Worm (Caenorhabditis elegans): ENCODE results near the gene srd-7.

Gene srd-7

DNA sequence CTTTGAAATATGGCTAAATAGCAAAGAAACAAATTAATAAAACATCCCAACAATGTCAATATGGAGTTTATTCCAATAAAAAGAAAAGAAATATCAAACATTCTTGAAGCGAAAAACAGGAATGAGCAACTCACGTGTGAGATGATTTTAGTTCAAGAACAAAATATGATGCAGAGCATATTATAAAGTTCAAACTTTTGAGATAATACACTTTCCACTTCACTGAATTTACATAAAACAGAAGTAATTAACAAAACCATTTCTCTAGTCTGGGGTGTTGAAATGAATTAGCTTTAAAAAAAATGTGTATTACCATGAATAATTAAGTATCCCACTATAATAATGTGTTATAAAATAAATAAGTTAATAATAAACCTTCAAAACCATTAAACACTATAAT, at the start of gene srd-7:
TSS of gene srd-7 (minus strand) at position 101 of the 400 bp plus-strand sequence.
- TF ChIP-seq sem-2 (GFP tag; optimal IDR thresholded peaks at IDR 0.05) (no peak), mab-5 (tag; optimal IDR thresholded peaks at IDR 0.05) (no peak), flh-1 (GFP tag; optimal IDR thresholded peaks at IDR 0.05) (no peak), blmp-1 (tag; optimal IDR thresholded peaks at IDR 0.05) (no peak), sptf-1 (tag; optimal IDR thresholded peaks at IDR 0.05) (no peak), elt-1 (tag; optimal IDR thresholded peaks at IDR 0.05; ENCODE audit: borderline replicate concordance, insufficient read depth) (no peak), unc-120 (tag; optimal IDR thresholded peaks at IDR 0.05; ENCODE audit: poor library complexity, severe bottlenecking) (no peak), snpc-4 (tag; optimal IDR thresholded peaks at IDR 0.05) (no peak), mep-1 (tag; optimal IDR thresholded peaks at IDR 0.05) (no peak)

DNA sequence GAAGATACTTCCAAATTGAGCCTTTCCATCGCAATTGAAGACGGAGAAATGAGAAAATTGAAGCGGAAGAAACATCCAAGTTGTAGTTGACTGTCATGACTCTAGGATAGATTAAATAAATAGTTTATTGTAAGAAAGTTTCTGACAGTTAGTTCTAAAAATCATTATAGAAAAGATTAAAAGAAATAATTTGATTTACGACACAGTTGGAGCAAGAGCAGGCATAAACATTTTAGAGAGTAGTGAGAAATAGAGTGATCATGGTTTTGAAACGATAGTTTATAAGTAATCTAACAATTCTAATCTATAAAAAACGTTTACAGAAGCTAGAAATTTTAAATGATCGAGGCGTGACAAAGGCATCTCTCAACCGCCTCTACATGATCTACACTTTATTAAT, 45.5 kb upstream of the srd-7 start, which contains the start of gene best-15:
TSS of gene best-15 (minus strand) at position 101 of the 400 bp plus-strand sequence.
- TF ChIP-seq mab-5 (tag; optimal IDR thresholded peaks at IDR 0.05) (no peak), nhr-2 (tag; optimal IDR thresholded peaks at IDR 0.05) (no peak), nhr-76 (tag; optimal IDR thresholded peaks at IDR 0.05) (no peak), flh-1 (GFP tag; optimal IDR thresholded peaks at IDR 0.05) (no peak), elt-3 (tag; optimal IDR thresholded peaks at IDR 0.05) (no peak), cnd-1 (tag; optimal IDR thresholded peaks at IDR 0.05) (no peak), zip-8 (tag; optimal IDR thresholded peaks at IDR 0.05) (no peak), lin-32 (GFP tag; optimal IDR thresholded peaks at IDR 0.05) (no peak), unc-62 (GFP tag; optimal IDR thresholded peaks at IDR 0.05) (no peak), lin-13 (tag; optimal IDR thresholded peaks at IDR 0.05) (no peak), drap-1 (GFP tag; optimal IDR thresholded peaks at IDR 0.05) (no peak), ceh-83 (GFP tag; optimal IDR thresholded peaks at IDR 0.05) (no peak), mep-1 (tag; optimal IDR thresholded peaks at IDR 0.05) (no peak), lsy-2 (tag; optimal IDR thresholded peaks at IDR 0.05) (no peak), nhr-12 (tag; optimal IDR thresholded peaks at IDR 0.05) (no peak), blmp-1 (tag; optimal IDR thresholded peaks at IDR 0.05) (no peak), M03D4.4 (tag; optimal IDR thresholded peaks at IDR 0.05) (no peak), bed-3 (GFP tag; optimal IDR thresholded peaks at IDR 0.05) (no peak)

DNA sequence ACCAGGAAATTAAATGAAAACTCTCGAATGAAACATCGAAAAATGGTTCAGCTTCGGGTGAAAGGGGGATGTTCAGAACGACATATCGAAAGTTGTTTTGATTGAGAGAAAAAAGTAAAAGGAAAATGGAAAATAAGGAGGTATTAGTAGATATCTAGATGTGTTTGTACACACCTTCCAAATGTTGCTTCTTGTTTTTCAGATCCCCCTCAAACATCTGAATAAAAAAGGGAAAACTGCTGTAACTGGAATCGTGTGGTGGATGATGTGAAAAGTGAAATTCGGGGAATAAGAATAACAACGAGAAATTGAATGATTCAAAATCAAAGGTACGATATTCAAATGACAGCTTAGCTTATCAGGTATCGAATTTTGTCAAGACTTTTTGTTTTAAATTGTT, 41.4 kb upstream of the srd-7 start, which contains the start of gene npax-3:
TSS of gene npax-3 (minus strand) at position 101 of the 400 bp plus-strand sequence.
- no peak for TF ChIP-seq sem-2 (GFP tag; optimal IDR thresholded peaks at IDR 0.05)
- no peak for TF ChIP-seq sptf-1 (tag; optimal IDR thresholded peaks at IDR 0.05)
- TF ChIP-seq nhr-2 (tag; optimal IDR thresholded peaks at IDR 0.05), result no peak
- no peak for TF ChIP-seq ceh-39 (tag; optimal IDR thresholded peaks at IDR 0.05)
- TF ChIP-seq nhr-28 (tag; optimal IDR thresholded peaks at IDR 0.05), result no peak
- no peak for TF ChIP-seq ces-1 (GFP tag; optimal IDR thresholded peaks at IDR 0.05)
- no peak for TF ChIP-seq nhr-76 (tag; optimal IDR thresholded peaks at IDR 0.05)
- TF ChIP-seq drap-1 (GFP tag; optimal IDR thresholded peaks at IDR 0.05), result no peak
- TF ChIP-seq nhr-237 (tag; optimal IDR thresholded peaks at IDR 0.05), result no peak
- no peak for TF ChIP-seq lin-32 (GFP tag; optimal IDR thresholded peaks at IDR 0.05)
- no peak for TF ChIP-seq mls-2 (tag; optimal IDR thresholded peaks at IDR 0.05)
- no peak for TF ChIP-seq mab-5 (tag; optimal IDR thresholded peaks at IDR 0.05)
- TF ChIP-seq ceh-83 (GFP tag; optimal IDR thresholded peaks at IDR 0.05), result no peak
- TF ChIP-seq blmp-1 (tag; optimal IDR thresholded peaks at IDR 0.05), result no peak
- TF ChIP-seq unc-120 (tag; optimal IDR thresholded peaks at IDR 0.05; ENCODE audit: poor library complexity, severe bottlenecking), result no peak
- TF ChIP-seq M03D4.4 (tag; optimal IDR thresholded peaks at IDR 0.05), result no peak
- TF ChIP-seq lsy-2 (tag; optimal IDR thresholded peaks at IDR 0.05), result no peak
- TF ChIP-seq tbx-8 (GFP tag; optimal IDR thresholded peaks at IDR 0.05), result no peak

DNA sequence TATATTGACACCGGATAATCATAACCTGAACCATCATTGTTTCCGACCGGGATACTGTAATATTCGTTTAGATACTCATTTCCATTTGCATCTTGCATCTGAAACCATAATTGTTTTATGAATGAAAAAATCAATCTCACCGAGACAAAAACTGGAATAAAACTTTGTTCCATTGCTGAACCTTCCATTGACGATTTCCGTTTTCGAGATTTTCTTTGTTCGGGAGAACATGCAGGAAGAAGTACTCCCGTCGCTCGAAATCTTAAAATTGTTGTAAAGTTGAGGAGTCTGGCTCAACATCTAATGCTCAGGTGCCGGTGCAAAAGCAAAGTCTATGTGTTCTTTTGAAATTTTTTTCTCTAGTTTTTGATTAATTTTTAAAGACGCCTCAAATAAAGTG, 39.4 kb upstream of the srd-7 start:
- no peak for TF ChIP-seq unc-120 (tag; optimal IDR thresholded peaks at IDR 0.05; ENCODE audit: poor library complexity, severe bottlenecking)
- TF ChIP-seq ceh-43 (GFP tag; optimal IDR thresholded peaks at IDR 0.05), result no peak
- TF ChIP-seq M03D4.4 (tag; optimal IDR thresholded peaks at IDR 0.05), result no peak
- TF ChIP-seq sptf-1 (tag; optimal IDR thresholded peaks at IDR 0.05), result no peak
- no peak for TF ChIP-seq drap-1 (GFP tag; optimal IDR thresholded peaks at IDR 0.05)
- TF ChIP-seq nhr-237 (tag; optimal IDR thresholded peaks at IDR 0.05), result no peak
- no peak for TF ChIP-seq nhr-28 (tag; optimal IDR thresholded peaks at IDR 0.05)

DNA sequence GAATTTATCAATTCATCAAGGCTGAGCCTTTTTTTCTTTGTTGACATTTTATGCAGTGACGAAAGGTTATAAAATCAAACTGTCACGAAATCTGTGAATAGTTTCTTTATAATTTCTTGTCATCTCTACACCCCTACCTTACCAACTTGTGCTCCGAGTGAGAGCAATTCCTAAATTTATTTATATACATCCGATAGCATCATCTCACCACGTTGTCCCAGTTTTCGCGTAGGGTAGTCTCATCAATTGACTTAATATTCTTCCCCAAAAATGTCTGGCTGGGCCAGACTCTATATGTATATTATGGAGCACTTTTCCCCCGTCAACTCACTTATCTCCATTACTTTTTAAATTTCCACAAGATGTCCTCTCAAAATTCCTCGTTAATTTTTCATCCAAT, 38.8 kb upstream of the srd-7 start:
- TF ChIP-seq mab-5 (tag; optimal IDR thresholded peaks at IDR 0.05) (no peak), mls-2 (tag; optimal IDR thresholded peaks at IDR 0.05) (no peak), nhr-76 (tag; optimal IDR thresholded peaks at IDR 0.05) (no peak)

Data from whole organism, mixed stage, embryonic.